Fruit fly (Drosophila melanogaster): ENCODE measurements around the gene CG42374.

DNA sequence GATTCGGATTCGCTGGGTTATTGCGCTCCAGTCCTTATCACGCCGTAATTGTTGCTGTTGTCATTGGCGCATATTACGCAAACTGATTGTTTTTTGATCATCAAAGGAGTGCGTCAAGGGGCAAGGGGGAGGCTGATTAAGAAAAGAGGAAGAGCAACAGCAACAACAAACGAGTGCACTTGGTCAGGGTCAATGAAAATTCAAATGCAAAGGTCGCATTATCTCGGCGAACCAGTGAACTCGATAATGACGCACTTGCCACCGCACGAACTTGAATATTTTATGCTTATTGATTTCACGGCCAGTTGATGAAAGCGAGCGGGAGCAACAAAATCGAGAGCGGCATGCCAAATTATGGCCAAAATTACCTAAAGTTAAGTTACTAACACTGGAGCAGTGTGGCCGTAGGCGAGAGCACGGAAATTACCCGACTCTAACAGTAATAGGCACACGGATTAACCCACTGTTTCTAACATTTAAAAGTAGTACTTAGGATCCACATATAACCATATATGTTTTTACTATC lies 3.2 kb upstream of the CG42374 start, which contains the start of gene nes:
- no peak for TF ChIP-seq CTCF (optimal IDR thresholded peaks at IDR 0.05)
- TF ChIP-seq CG8478 (optimal IDR thresholded peaks at IDR 0.05): no peak

All from S2 (cell line).